Fruit fly (Drosophila melanogaster): ENCODE results near the gene X11Lbeta.

Gene X11Lbeta

dm6 chrX:10719280-10719679 is 91.7 kb downstream of the X11Lbeta start (continued):
- TF ChIP-seq Fer3 (tag; optimal IDR thresholded peaks at IDR 0.05) (no peak), Dref (GFP tag; IDR thresholded peaks at IDR 0.05) (no peak), dmrt99B (tag; optimal IDR thresholded peaks at IDR 0.05) (no peak), tio (GFP tag; optimal IDR thresholded peaks at IDR 0.05) (no peak), peb (GFP tag; IDR thresholded peaks at IDR 0.05) (no peak), CG7928 (GFP tag; optimal IDR thresholded peaks at IDR 0.05) (no peak), Aef1 (GFP tag; IDR thresholded peaks at IDR 0.05) (no peak), amos (GFP tag; IDR thresholded peaks at IDR 0.05; ENCODE audit: partially characterized antibody) (no peak), wor (GFP tag; IDR thresholded peaks at IDR 0.05) (no peak), Adf1 (GFP tag; IDR thresholded peaks at IDR 0.05) (peak; percentile 32; the same call in 1 of the 2 replicates), CG42726 (GFP tag; IDR thresholded peaks at IDR 0.05; ENCODE audit: partially characterized antibody) (no peak), ro (GFP tag; IDR thresholded peaks at IDR 0.05) (no peak), prd (optimal IDR thresholded peaks at IDR 0.05) (no peak), prd (GFP tag; IDR thresholded peaks at IDR 0.05) (0 out of 3 replicates have a peak, but pooled peaks have one; percentile 22), Hr51 (GFP tag; optimal IDR thresholded peaks at IDR 0.05) (no peak), CG15696 (tag; optimal IDR thresholded peaks at IDR 0.05) (no peak), sob (GFP tag; IDR thresholded peaks at IDR 0.05) (peak; percentile 43; the same call in 1 of the 2 replicates), lola (GFP tag; optimal IDR thresholded peaks at IDR 0.05) (no peak), mirr (GFP tag; optimal IDR thresholded peaks at IDR 0.05) (peak; percentile 52), eyg (GFP tag; optimal IDR thresholded peaks at IDR 0.05) (no peak), CG18011 (GFP tag; optimal IDR thresholded peaks at IDR 0.05) (no peak), ab (GFP tag; optimal IDR thresholded peaks at IDR 0.05) (no peak), CG5953 (GFP tag; IDR thresholded peaks at IDR 0.05) (no peak), GATAe (GFP tag; conservative IDR thresholded peaks at IDR 0.05) (0 out of 2 replicates have a peak, but pooled peaks have one; percentile 45), Optix (GFP tag; IDR thresholded peaks at IDR 0.05) (no peak), maf-S (GFP tag; optimal IDR thresholded peaks at IDR 0.05) (no peak), CG15479 (GFP tag; optimal IDR thresholded peaks at IDR 0.05) (no peak), sc (optimal IDR thresholded peaks at IDR 0.05) (no peak), sc (GFP tag; optimal IDR thresholded peaks at IDR 0.05) (no peak), CG6654 (GFP tag; optimal IDR thresholded peaks at IDR 0.05) (no peak), onecut (GFP tag; IDR thresholded peaks at IDR 0.05) (no peak), CoRest (tag; optimal IDR thresholded peaks at IDR 0.05) (no peak), Bdp1 (GFP tag; optimal IDR thresholded peaks at IDR 0.05) (no peak), Spps (tag; optimal IDR thresholded peaks at IDR 0.05) (no peak), CG9817 (tag; optimal IDR thresholded peaks at IDR 0.05) (no peak), Tbp (GFP tag; optimal IDR thresholded peaks at IDR 0.05) (no peak), lab (GFP tag; optimal IDR thresholded peaks at IDR 0.05) (peak; percentile 41), cg (GFP tag; optimal IDR thresholded peaks at IDR 0.05) (no peak), disco-r (GFP tag; optimal IDR thresholded peaks at IDR 0.05) (no peak), grn (GFP tag; optimal IDR thresholded peaks at IDR 0.05) (no peak)

dm6 chrX:10721901-10722479 is 94.5 kb downstream of the X11Lbeta start:
- TF ChIP-seq CG13624 (GFP tag; optimal IDR thresholded peaks at IDR 0.05): no peak
- TF ChIP-seq pho (GFP tag; optimal IDR thresholded peaks at IDR 0.05): no peak
- peak; percentile 4 for TF ChIP-seq CG2712 (tag; optimal IDR thresholded peaks at IDR 0.05)
- TF ChIP-seq CG11723 (GFP tag; optimal IDR thresholded peaks at IDR 0.05): no peak
- no peak for TF ChIP-seq vfl (GFP tag; optimal IDR thresholded peaks at IDR 0.05)
- TF ChIP-seq Max (GFP tag; optimal IDR thresholded peaks at IDR 0.05): no peak
- TF ChIP-seq phol (tag; optimal IDR thresholded peaks at IDR 0.05): peak; percentile 39
- TF ChIP-seq dysf (GFP tag; IDR thresholded peaks at IDR 0.05): no peak
- TF ChIP-seq CG2202 (tag; optimal IDR thresholded peaks at IDR 0.05): no peak
- no peak for TF ChIP-seq CG9932 (GFP tag; IDR thresholded peaks at IDR 0.05)
- TF ChIP-seq ttk (GFP tag; IDR thresholded peaks at IDR 0.05): no peak
- peak; percentile 34; the same call in 1 of the 2 replicates for TF ChIP-seq CG31441 (GFP tag; IDR thresholded peaks at IDR 0.05)
- TF ChIP-seq Hsf (GFP tag; optimal IDR thresholded peaks at IDR 0.05): peak; percentile 6
- no peak for TF ChIP-seq CG4854 (GFP tag; optimal IDR thresholded peaks at IDR 0.05)
